Fruit fly (Drosophila melanogaster) S2 (cell line): ENCODE results near the gene CG13308.

Source experiments
- CG8478 ChIP-seq: fragments of >200 bp; optimal IDR thresholded peaks from 2 replicates; lab custom pipeline; 2018
- CTCF ChIP-seq, 2 experiments: fragments of >200 bp; optimal IDR thresholded peaks; 2 replicates each; lab custom pipeline; 2018

Gene CG13308

dm6 chr3L:8808244-8808643, at the start of gene CG13308:
TSS of gene CG13308 (plus strand) at chr3L:8808544.
- TF ChIP-seq CTCF (optimal IDR thresholded peaks at IDR 0.05; lab: Kevin White, UChicago) (no peak), CG8478 (lab: Kevin White, UChicago) (no peak)

dm6 chr3L:8763037-8763454, 45.3 kb upstream of the CG13308 start:
- no peak for TF ChIP-seq CTCF (optimal IDR thresholded peaks at IDR 0.05; lab: Kevin White, UChicago)
- TF ChIP-seq CG8478 (lab: Kevin White, UChicago): no peak

dm6 chr3L:8763794-8764193, 44.5 kb upstream of the CG13308 start:
- no peak for TF ChIP-seq CTCF (optimal IDR thresholded peaks at IDR 0.05; lab: Kevin White, UChicago)
- no peak for TF ChIP-seq CG8478 (lab: Kevin White, UChicago)

- TF ChIP-seq CTCF (optimal IDR thresholded peaks at IDR 0.05; lab: Kevin White, UChicago) (no peak), CG8478 (lab: Kevin White, UChicago) (no peak)
Measured at dm6 chr3L:8765493-8765892, 42.9 kb upstream of the CG13308 start.

dm6 chr3L:8765969-8766538, 42.3 kb upstream of the CG13308 start:
- TF ChIP-seq CTCF (optimal IDR thresholded peaks at IDR 0.05; lab: Kevin White, UChicago) (no peak), CG8478 (lab: Kevin White, UChicago) (no peak)

dm6 chr3L:8767876-8768275, 40.5 kb upstream of the CG13308 start:
- TF ChIP-seq CTCF (optimal IDR thresholded peaks at IDR 0.05; lab: Kevin White, UChicago) (no peak), CG8478 (lab: Kevin White, UChicago) (no peak)

- TF ChIP-seq CTCF (optimal IDR thresholded peaks at IDR 0.05; lab: Kevin White, UChicago) (no peak), CG8478 (lab: Kevin White, UChicago) (no peak)
Measured at dm6 chr3L:8770616-8771229, 37.6 kb upstream of the CG13308 start.

- TF ChIP-seq CTCF (optimal IDR thresholded peaks at IDR 0.05; lab: Kevin White, UChicago): no peak
- TF ChIP-seq CG8478 (lab: Kevin White, UChicago): no peak
Measured at dm6 chr3L:8772998-8773684, 35.2 kb upstream of the CG13308 start.

dm6 chr3L:8773713-8774112, 34.6 kb upstream of the CG13308 start:
- no peak for TF ChIP-seq CG8478 (lab: Kevin White, UChicago)
- TF ChIP-seq CTCF (optimal IDR thresholded peaks at IDR 0.05; lab: Kevin White, UChicago): no peak

- TF ChIP-seq CG8478 (lab: Kevin White, UChicago) (no peak), CTCF (optimal IDR thresholded peaks at IDR 0.05; lab: Kevin White, UChicago) (no peak)
Measured at dm6 chr3L:8774974-8775731, 33.2 kb upstream of the CG13308 start.

- TF ChIP-seq CG8478 (lab: Kevin White, UChicago) (no peak), CTCF (optimal IDR thresholded peaks at IDR 0.05; lab: Kevin White, UChicago) (no peak)
Measured at dm6 chr3L:8777313-8777924, 30.9 kb upstream of the CG13308 start.

dm6 chr3L:8780723-8781296, 27.5 kb upstream of the CG13308 start:
- no peak for TF ChIP-seq CG8478 (lab: Kevin White, UChicago)
- TF ChIP-seq CTCF (optimal IDR thresholded peaks at IDR 0.05; lab: Kevin White, UChicago): no peak

- TF ChIP-seq CG8478 (lab: Kevin White, UChicago) (no peak), CTCF (optimal IDR thresholded peaks at IDR 0.05; lab: Kevin White, UChicago) (no peak)
Measured at dm6 chr3L:8781993-8782392, 26.4 kb upstream of the CG13308 start.

dm6 chr3L:8783299-8783698, 25.0 kb upstream of the CG13308 start:
- no peak for TF ChIP-seq CTCF (optimal IDR thresholded peaks at IDR 0.05; lab: Kevin White, UChicago)
- TF ChIP-seq CG8478 (lab: Kevin White, UChicago): no peak
